Fruit fly (Drosophila melanogaster) whole organism, embryonic: Measurements from ENCODE around the gene Argk1.

ENCODE experiments used
- Ada2b ChIP-seq: fragments of 200-800 bp; sonication (Bioruptor generic); IDR thresholded peaks from 2 replicates; pipeline ENCODE4 v1.3.6; 2022; ENCODE audit warnings: missing biosample characterization, missing genetic modification characterization
- Awh ChIP-seq: fragments of 200-800 bp; sonication (Bioruptor generic); IDR thresholded peaks from 2 replicates; pipeline ENCODE4, ENCODE4 v1.3.6; 2022; ENCODE audit warnings: missing biosample characterization, missing genetic modification characterization
- CG10209 ChIP-seq: fragments of 200-800 bp; sonication (Bioruptor generic); optimal IDR thresholded peaks from 3 replicates; lab custom pipeline; 2017; ENCODE audit warnings: missing biosample characterization, mild to moderate bottlenecking, missing genetic modification characterization, missing genetic modification reagents
- CG10321 ChIP-seq: fragments of 200-800 bp; sonication (Bioruptor generic); IDR thresholded peaks from 2 replicates; pipeline ENCODE4 v1.3.6; 2022; ENCODE audit warnings: missing biosample characterization, missing genetic modification characterization
- CG11696 ChIP-seq: fragments of 200-800 bp; sonication (Bioruptor generic); IDR thresholded peaks from 2 replicates; pipeline ENCODE4 v1.3.6; 2022; ENCODE audit warnings: missing biosample characterization, missing genetic modification characterization
- CG14860 ChIP-seq: fragments of 200-800 bp; sonication (Bioruptor generic); IDR thresholded peaks from 3 replicates; pipeline ENCODE4 v1.3.6; 2022; ENCODE audit warnings: missing biosample characterization, missing genetic modification characterization; ENCODE audit not compliant: partially characterized antibody
- CG16863 ChIP-seq: fragments of 200-800 bp; sonication (Bioruptor generic); optimal IDR thresholded peaks from 3 replicates; lab custom pipeline; 2016; ENCODE audit warnings: missing biosample characterization, missing genetic modification characterization
- CG17361 ChIP-seq: fragments of 200-800 bp; sonication (Bioruptor generic); IDR thresholded peaks from 3 replicates; pipeline ENCODE4 v1.3.6; 2022; ENCODE audit warnings: missing biosample characterization, missing genetic modification characterization
- CG17385 ChIP-seq: fragments of 200-800 bp; sonication (Bioruptor generic); optimal IDR thresholded peaks from 3 replicates; lab custom pipeline; 2018; ENCODE audit warnings: missing biosample characterization, mild to moderate bottlenecking, missing genetic modification characterization
- CG17612 ChIP-seq: fragments of 200-800 bp; sonication (Bioruptor generic); IDR thresholded peaks from 2 replicates; pipeline ENCODE4 v1.3.6; 2022; ENCODE audit warnings: missing biosample characterization, missing genetic modification characterization
- CG32532 ChIP-seq: fragments of 200-800 bp; sonication (Bioruptor generic); IDR thresholded peaks from 2 replicates; pipeline ENCODE4 v1.3.6; 2022; ENCODE audit warnings: missing biosample characterization, missing genetic modification characterization
- CG32772 ChIP-seq: fragments of 200-800 bp; sonication (Bioruptor generic); IDR thresholded peaks from 2 replicates; pipeline ENCODE4 v1.3.6; 2022; ENCODE audit warnings: missing biosample characterization, missing genetic modification characterization
- CG34422 ChIP-seq: fragments of 200-800 bp; sonication (Bioruptor generic); IDR thresholded peaks from 3 replicates; pipeline ENCODE4 v1.3.6; 2022; ENCODE audit warnings: missing biosample characterization, missing genetic modification characterization
- CG43689 ChIP-seq: fragments of 200-800 bp; sonication (Bioruptor generic); IDR thresholded peaks from 2 replicates; pipeline ENCODE4 v1.3.6; 2022; ENCODE audit warnings: missing biosample characterization, missing genetic modification characterization
- CG4424 ChIP-seq: fragments of 200-800 bp; sonication (Bioruptor generic); optimal IDR thresholded peaks from 3 replicates; lab custom pipeline; 2016; ENCODE audit warnings: missing biosample characterization, missing genetic modification characterization
- CG4617 ChIP-seq: fragments of 200-800 bp; sonication (Bioruptor generic); optimal IDR thresholded peaks from 3 replicates; lab custom pipeline; 2016; ENCODE audit warnings: missing biosample characterization, missing genetic modification characterization, borderline replicate concordance
- CG7987 ChIP-seq: fragments of 200-800 bp; sonication (Bioruptor generic); optimal IDR thresholded peaks from 2 replicates; lab custom pipeline; 2018; ENCODE audit warnings: missing biosample characterization, mild to moderate bottlenecking, missing genetic modification characterization, moderate library complexity
- D ChIP-seq, 2 experiments: fragments of 200-800 bp in 1 of 2; fragments of >200 bp in 1 of 2; sonication (Bioruptor generic) in 1 of 2; optimal IDR thresholded peaks; 2 replicates in 1 of 2; 3 replicates in 1 of 2; lab custom pipeline; 2017; ENCODE audit warnings: mild to moderate bottlenecking in 1 of 2, missing biosample characterization in 1 of 2, missing genetic modification characterization in 1 of 2, missing genetic modification reagents in 1 of 2
- Dip3 ChIP-seq: fragments of 200-800 bp; sonication (Bioruptor generic); optimal IDR thresholded peaks from 3 replicates; lab custom pipeline; 2016; ENCODE audit warnings: missing biosample characterization, missing genetic modification characterization
- ERR ChIP-seq: fragments of 200-800 bp; sonication (Bioruptor generic); optimal IDR thresholded peaks from 2 replicates; lab custom pipeline; 2016; ENCODE audit warnings: missing biosample characterization, missing genetic modification characterization
- GATAe ChIP-seq: fragments of 200-800 bp; sonication (Bioruptor generic); conservative IDR thresholded peaks from 2 replicates; pipeline ENCODE4 v1.3.6; 2022; ENCODE audit warnings: missing biosample characterization, missing genetic modification characterization
- HmgD ChIP-seq: fragments of 200-800 bp; sonication (Bioruptor generic); optimal IDR thresholded peaks from 3 replicates; lab custom pipeline; 2016; ENCODE audit warnings: missing biosample characterization, missing genetic modification characterization
- Mad ChIP-seq: fragments of 200-800 bp; sonication (Bioruptor generic); optimal IDR thresholded peaks from 2 replicates; lab custom pipeline; 2016; ENCODE audit warnings: missing biosample characterization, missing genetic modification characterization
- Optix ChIP-seq: fragments of 200-800 bp; sonication (Bioruptor generic); IDR thresholded peaks from 3 replicates; pipeline ENCODE4 v1.3.6; 2022; ENCODE audit warnings: missing biosample characterization, missing genetic modification characterization
- Ptx1 ChIP-seq: fragments of 200-800 bp; sonication (Bioruptor generic); IDR thresholded peaks from 2 replicates; pipeline ENCODE4 v1.3.6; 2022; ENCODE audit warnings: missing biosample characterization, missing genetic modification characterization
- Scr ChIP-seq: fragments of 200-800 bp; sonication (Bioruptor generic); IDR thresholded peaks from 2 replicates; pipeline ENCODE4 v1.3.6; 2022; ENCODE audit warnings: missing biosample characterization, missing genetic modification characterization; ENCODE audit not compliant: partially characterized antibody
- Side ChIP-seq: fragments of 200-800 bp; sonication (Bioruptor generic); optimal IDR thresholded peaks from 2 replicates; lab custom pipeline; 2016; ENCODE audit warnings: missing biosample characterization, missing genetic modification characterization
- Taf1 ChIP-seq: fragments of 200-800 bp; sonication (Bioruptor generic); IDR thresholded peaks from 2 replicates; pipeline ENCODE4 v1.3.6; 2022; ENCODE audit warnings: missing biosample characterization, missing genetic modification characterization
- Usf ChIP-seq: fragments of 200-800 bp; sonication (Bioruptor generic); optimal IDR thresholded peaks from 2 replicates; lab custom pipeline; 2017; ENCODE audit warnings: missing genotype, missing biosample characterization, missing genetic modification characterization
- Vsx1 ChIP-seq: fragments of 200-800 bp; sonication (Bioruptor generic); optimal IDR thresholded peaks from 2 replicates; lab custom pipeline; 2017; ENCODE audit warnings: missing biosample characterization, mild to moderate bottlenecking, missing genetic modification characterization, missing genetic modification reagents
- ac ChIP-seq: fragments of 200-800 bp; sonication (Bioruptor generic); optimal IDR thresholded peaks from 3 replicates; lab custom pipeline; 2017; ENCODE audit warnings: missing biosample characterization, mild to moderate bottlenecking, missing genetic modification characterization
- corto ChIP-seq: fragments of 200-800 bp; sonication (Bioruptor generic); optimal IDR thresholded peaks from 2 replicates; lab custom pipeline; 2016; ENCODE audit warnings: missing biosample characterization, mild to moderate bottlenecking, missing genetic modification characterization, moderate library complexity
- cwo ChIP-seq: fragments of 200-800 bp; sonication (Bioruptor generic); optimal IDR thresholded peaks from 3 replicates; lab custom pipeline; 2017; ENCODE audit warnings: missing biosample characterization, missing genetic modification characterization, mild to moderate bottlenecking, moderate library complexity, missing genetic modification reagents
- dmrt99B ChIP-seq: fragments of 200-800 bp; sonication (Bioruptor generic); optimal IDR thresholded peaks from 2 replicates; lab custom pipeline; 2018; ENCODE audit warnings: missing biosample characterization, mild to moderate bottlenecking, missing genetic modification characterization, moderate library complexity
- dpn ChIP-seq, 2 experiments: fragments of 200-800 bp; sonication (Bioruptor generic); optimal IDR thresholded peaks; 3 replicates each; lab custom pipeline; 2016; ENCODE audit warnings: missing biosample characterization in 2 of 2, missing genetic modification characterization in 2 of 2
- ftz-f1 ChIP-seq: fragments of 200-800 bp; sonication (Bioruptor generic); optimal IDR thresholded peaks from 2 replicates; lab custom pipeline; 2016; ENCODE audit warnings: missing biosample characterization, missing genetic modification characterization
- insv ChIP-seq, 2 experiments: fragments of 200-800 bp; sonication (Bioruptor generic); optimal IDR thresholded peaks; 3 replicates each; lab custom pipeline; 2016 to 2018; ENCODE audit warnings: missing biosample characterization in 2 of 2, missing genetic modification characterization in 2 of 2
- pho ChIP-seq: fragments of 200-800 bp; sonication (Bioruptor generic); optimal IDR thresholded peaks from 2 replicates; lab custom pipeline; 2016; ENCODE audit warnings: missing biosample characterization, missing genetic modification characterization
- pros ChIP-seq: fragments of 200-800 bp; sonication (Bioruptor generic); optimal IDR thresholded peaks from 3 replicates; lab custom pipeline; 2019; ENCODE audit warnings: missing biosample characterization, mild to moderate bottlenecking, missing genetic modification characterization, moderate library complexity
- row ChIP-seq: fragments of 200-800 bp; sonication (Bioruptor generic); IDR thresholded peaks from 3 replicates; pipeline ENCODE4 v1.3.6; 2022; ENCODE audit warnings: missing biosample characterization, missing genetic modification characterization
- scrt ChIP-seq: fragments of 200-800 bp; sonication (Bioruptor generic); optimal IDR thresholded peaks from 2 replicates; lab custom pipeline; 2018; ENCODE audit warnings: missing biosample characterization, mild to moderate bottlenecking, missing genetic modification characterization, moderate library complexity
- tll ChIP-seq, 2 experiments: fragments of 200-800 bp in 1 of 2; fragments of >200 bp in 1 of 2; sonication (Bioruptor generic) in 1 of 2; optimal IDR thresholded peaks; 2 replicates each; lab custom pipeline; 2017 to 2019; ENCODE audit warnings: missing biosample characterization in 2 of 2, missing genetic modification characterization in 2 of 2, mild to moderate bottlenecking in 1 of 2, moderate library complexity in 1 of 2
- ttk ChIP-seq: fragments of 200-800 bp; sonication (Bioruptor generic); IDR thresholded peaks from 2 replicates; pipeline ENCODE4 v2.1.2; 2022; ENCODE audit warnings: missing biosample characterization, missing genetic modification characterization
- twi ChIP-seq: fragments of 200-800 bp; optimal IDR thresholded peaks from 2 replicates; lab custom pipeline; 2019; ENCODE audit warnings: missing biosample characterization, mild to moderate bottlenecking, missing genetic modification characterization, moderate library complexity
- vfl ChIP-seq: fragments of 200-800 bp; sonication (Bioruptor generic); optimal IDR thresholded peaks from 2 replicates; lab custom pipeline; 2016; ENCODE audit warnings: missing biosample characterization, missing genetic modification characterization
- z ChIP-seq: fragments of 200-800 bp; sonication (Bioruptor generic); IDR thresholded peaks from 3 replicates; pipeline ENCODE4 v1.3.6; 2022; ENCODE audit warnings: missing biosample characterization, missing genetic modification characterization
- zen ChIP-seq: fragments of 200-800 bp; sonication (Bioruptor generic); optimal IDR thresholded peaks from 3 replicates; lab custom pipeline; 2018; ENCODE audit warnings: missing biosample characterization, mild to moderate bottlenecking, missing genetic modification characterization, moderate library complexity

Gene Argk1

DNA sequence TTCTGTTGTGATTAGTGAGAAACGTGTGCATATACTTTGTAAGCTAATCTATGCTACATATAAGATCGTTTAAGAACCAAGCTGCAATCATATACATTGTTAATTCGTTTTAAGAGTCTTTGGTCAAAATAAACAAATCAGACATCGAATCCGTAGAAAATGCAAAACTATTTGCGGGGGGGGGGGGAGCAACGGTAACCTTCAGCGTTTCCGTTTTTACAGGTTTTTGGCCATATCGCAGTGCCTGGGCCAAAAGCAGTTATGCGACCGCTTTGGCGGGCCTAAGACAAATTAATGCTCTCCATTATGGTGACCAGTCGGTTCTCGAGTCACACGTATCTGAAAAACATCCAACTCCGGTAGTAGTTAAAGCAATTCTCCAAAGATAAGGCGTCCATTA is 20.9 kb downstream of the Argk1 start:
- no peak for TF ChIP-seq CG32532
- no peak for TF ChIP-seq pros (GFP tag; lab: Kevin White, UChicago)
- TF ChIP-seq Ptx1 (GFP tag; lab: Robert Waterston, UW): no peak
- TF ChIP-seq Scr (GFP tag; lab: Robert Waterston, UW): no peak
- TF ChIP-seq Taf1 (GFP tag; lab: Robert Waterston, UW): no peak
- TF ChIP-seq row (GFP tag; lab: Robert Waterston, UW): no peak
- no peak for TF ChIP-seq Mad (GFP tag; lab: Kevin White, UChicago)
- TF ChIP-seq vfl: no peak
- TF ChIP-seq Awh (GFP tag; lab: Robert Waterston, UW): no peak
- no peak for TF ChIP-seq CG14860 (GFP tag; lab: Robert Waterston, UW)
- TF ChIP-seq scrt (GFP tag; lab: Kevin White, UChicago): no peak
- no peak for TF ChIP-seq Ada2b (GFP tag; lab: Robert Waterston, UW)
- TF ChIP-seq HmgD: no peak
- TF ChIP-seq ERR (GFP tag; lab: Kevin White, UChicago): no peak
- no peak for TF ChIP-seq tll (GFP tag; optimal IDR thresholded peaks at IDR 0.05; lab: Kevin White, UChicago)
- TF ChIP-seq dmrt99B (tag; lab: Kevin White, UChicago): no peak
- no peak for TF ChIP-seq CG4424 (GFP tag; lab: Kevin White, UChicago)
- TF ChIP-seq, all 482 proteins: peak for 0

DNA sequence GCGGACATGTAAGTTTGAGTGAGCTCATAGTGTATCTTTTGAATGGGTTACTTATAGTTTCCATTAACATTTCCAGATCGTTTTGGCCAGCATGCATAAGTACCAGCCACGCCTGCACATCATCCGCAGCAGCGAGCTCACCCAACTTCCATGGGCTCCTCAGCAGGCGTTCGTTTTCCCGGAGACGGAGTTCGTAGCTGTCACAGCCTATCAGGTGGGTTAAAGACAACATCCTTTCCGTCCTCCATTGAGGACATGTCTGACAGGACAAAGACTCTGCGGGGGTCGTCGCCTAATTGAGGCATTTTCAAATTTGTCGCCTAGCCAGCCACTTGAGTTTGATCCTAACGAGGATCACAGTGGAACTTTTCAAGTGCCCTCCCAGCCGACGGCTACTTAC is 22.2 kb downstream of the Argk1 start:
- TF ChIP-seq Usf: no peak
- peak; percentile 80 for TF ChIP-seq D (optimal IDR thresholded peaks at IDR 0.05; lab: Kevin White, UChicago)
- TF ChIP-seq D (GFP tag; optimal IDR thresholded peaks at IDR 0.05; lab: Kevin White, UChicago): no peak
- TF ChIP-seq zen: peak; percentile 76
- peak; percentile 77 for TF ChIP-seq twi (tag; lab: Kevin White, UChicago)

dm6 chr3L:9042200-9042988 is 23.4 kb downstream of the Argk1 start:
- TF ChIP-seq pho (GFP tag; lab: Kevin White, UChicago) (no peak), CG43689 (no peak), ac (GFP tag; lab: Kevin White, UChicago) (peak; percentile 13), CG34422 (GFP tag; lab: Robert Waterston, UW) (no peak), CG10209 (peak; percentile 31), CG16863 (GFP tag; lab: Kevin White, UChicago) (no peak), GATAe (GFP tag; lab: Robert Waterston, UW) (no peak), Awh (GFP tag; lab: Robert Waterston, UW) (peak; percentile 63), CG17385 (GFP tag; lab: Kevin White, UChicago) (peak; percentile 35), Side (GFP tag; lab: Kevin White, UChicago) (no peak), CG4617 (GFP tag; lab: Kevin White, UChicago) (no peak), CG10321 (GFP tag; lab: Robert Waterston, UW) (no peak), insv (GFP tag; optimal IDR thresholded peaks at IDR 0.05; lab: Kevin White, UChicago) (no peak), corto (no peak), Vsx1 (no peak), z (no peak), CG11696 (GFP tag; lab: Robert Waterston, UW) (no peak), CG17361 (GFP tag; lab: Robert Waterston, UW) (peak; percentile 63; the same call in 2 of the 3 replicates), Optix (GFP tag; lab: Robert Waterston, UW) (no peak), ttk (0 out of 2 replicates have a peak, but pooled peaks have one; percentile 15), CG17612 (GFP tag; lab: Robert Waterston, UW) (no peak), dpn (GFP tag; optimal IDR thresholded peaks at IDR 0.05; lab: Kevin White, UChicago) (peak in 1 of 2 experiments; percentile 2), ftz-f1 (GFP tag; lab: Kevin White, UChicago) (no peak), Dip3 (GFP tag; lab: Kevin White, UChicago) (no peak), CG7987 (GFP tag; lab: Kevin White, UChicago) (no peak), cwo (GFP tag; lab: Kevin White, UChicago) (no peak), CG4424 (GFP tag; lab: Kevin White, UChicago) (peak; percentile 33), CG32772 (GFP tag; lab: Robert Waterston, UW) (no peak)
